Worm (Caenorhabditis elegans) whole organism, midembryonic: ENCODE measurements around the gene R11H6.5.

Source experiments
- T22C8.4 ChIP-seq: fragments of 200-800 bp; sonication (Bioruptor generic); IDR thresholded peaks from 2 replicates; pipeline ENCODE4 v1.3.6; 2022; ENCODE audit warnings: missing genetic modification characterization, missing compliant biosample characterization
- cog-1 ChIP-seq: sonication (generic microtip); optimal IDR thresholded peaks from 2 replicates; lab custom pipeline; 2016; ENCODE audit warnings: missing genetic modification characterization, missing compliant biosample characterization
- flt-1 ChIP-seq: fragments of 200-800 bp; sonication (Bioruptor generic); IDR thresholded peaks from 2 replicates; pipeline ENCODE4 v1.3.6; 2022; ENCODE audit warnings: missing genetic modification characterization, missing compliant biosample characterization
- tab-1 ChIP-seq: fragments of 200-800 bp; sonication (Bioruptor generic); IDR thresholded peaks from 2 replicates; pipeline ENCODE4 v1.3.6; 2022; ENCODE audit warnings: missing genetic modification characterization, missing compliant biosample characterization
- ztf-23 ChIP-seq: fragments of 200-800 bp; sonication (Bioruptor generic); IDR thresholded peaks from 2 replicates; pipeline ENCODE4 v1.3.6; 2022; ENCODE audit warnings: missing genetic modification reagents, missing genetic modification characterization, missing compliant biosample characterization
- ztf-29 ChIP-seq: fragments of 200-800 bp; sonication (Bioruptor generic); IDR thresholded peaks from 2 replicates; pipeline ENCODE4 v1.3.6; 2022; ENCODE audit warnings: missing genetic modification reagents, missing genetic modification characterization, missing compliant biosample characterization

- no peak for TF ChIP-seq tab-1 (GFP tag; lab: Robert Waterston, UW)
- no peak for TF ChIP-seq ztf-23 (GFP tag; lab: Robert Waterston, UW)
- no peak for TF ChIP-seq ztf-29 (GFP tag; lab: Robert Waterston, UW)
- no peak for TF ChIP-seq cog-1 (tag; lab: Kevin White, UChicago)
- TF ChIP-seq flt-1 (GFP tag; lab: Robert Waterston, UW) = no peak
- no peak for TF ChIP-seq T22C8.4 (GFP tag; lab: Robert Waterston, UW)
Observed at ce11 chrV:14656970-14657369, 44.9 kb upstream of the R11H6.5 start.
